Worm (Caenorhabditis elegans) whole organism, late embryonic: ENCODE measurements around the gene str-111.

Experiments
- ama-1 ChIP-seq: fragments of 150-350 bp; optimal IDR thresholded peaks from 2 replicates; lab custom pipeline; 2014
- lin-11 ChIP-seq: fragments of 200-800 bp; sonication (Bioruptor generic); optimal IDR thresholded peaks from 2 replicates; lab custom pipeline; 2018; ENCODE audit warnings: mild to moderate bottlenecking, missing genetic modification characterization, missing compliant biosample characterization
- nhr-232 ChIP-seq: sonication (generic microtip); optimal IDR thresholded peaks from 2 replicates; lab custom pipeline; 2016; ENCODE audit warnings: missing genetic modification characterization, missing compliant biosample characterization
- pax-1 ChIP-seq: fragments of 150-350 bp; optimal IDR thresholded peaks from 2 replicates; lab custom pipeline; 2014; ENCODE audit warnings: missing biosample characterization, missing genetic modification characterization
- pha-2 ChIP-seq: sonication (generic microtip); optimal IDR thresholded peaks from 2 replicates; lab custom pipeline; 2017; ENCODE audit warnings: mild to moderate bottlenecking, missing genetic modification characterization, missing compliant biosample characterization
- unc-86 ChIP-seq: sonication (generic microtip); optimal IDR thresholded peaks from 2 replicates; lab custom pipeline; 2016; ENCODE audit warnings: missing genetic modification characterization, missing compliant biosample characterization

ce11 chrV:16141071-16141470 lies 27.9 kb downstream of the str-111 start, which contains the start of gene clc-32:
- TF ChIP-seq nhr-232 (tag; lab: Kevin White, UChicago) (no peak), pax-1 (no peak), ama-1 (lab: Kevin White, UChicago) (no peak), pha-2 (tag; lab: Kevin White, UChicago) (no peak), unc-86 (tag; lab: Kevin White, UChicago) (no peak), lin-11 (tag; lab: Kevin White, UChicago) (no peak)
